Worm (Caenorhabditis elegans) whole organism, early embryonic: Measurements from ENCODE around the gene gpa-4.

Source experiments
- F13C5.2 ChIP-seq: sonication (generic microtip); optimal IDR thresholded peaks from 2 replicates; lab custom pipeline; 2017; ENCODE audit warnings: mild to moderate bottlenecking, missing genetic modification characterization, inconsistent platforms, missing compliant biosample characterization
- ama-1 ChIP-seq: fragments of 150-350 bp; optimal IDR thresholded peaks from 2 replicates; lab custom pipeline; 2014
- ceh-36 ChIP-seq: sonication (generic microtip); optimal IDR thresholded peaks from 2 replicates; lab custom pipeline; 2016; ENCODE audit warnings: missing genetic modification characterization, inconsistent platforms, missing compliant biosample characterization
- ets-7 ChIP-seq: sonication (generic microtip); optimal IDR thresholded peaks from 2 replicates; lab custom pipeline; 2016; ENCODE audit warnings: missing genotype, missing genetic modification characterization, missing compliant biosample characterization
- hmbx-1 ChIP-seq: sonication (generic microtip); optimal IDR thresholded peaks from 2 replicates; lab custom pipeline; 2016; ENCODE audit warnings: mild to moderate bottlenecking, missing genetic modification characterization, missing compliant biosample characterization
- scrt-1 ChIP-seq: fragments of 200-800 bp; sonication (Bioruptor generic); IDR thresholded peaks from 2 replicates; pipeline ENCODE4 v1.3.6; 2022; ENCODE audit warnings: missing genetic modification characterization, missing compliant biosample characterization
- sea-1 ChIP-seq: fragments of 200-800 bp; sonication (Bioruptor generic); conservative IDR thresholded peaks from 2 replicates; pipeline ENCODE4 v1.3.6; 2022; ENCODE audit warnings: missing genetic modification characterization, missing compliant biosample characterization
- tbx-37 ChIP-seq: fragments of 200-800 bp; sonication (Bioruptor generic); conservative IDR thresholded peaks from 2 replicates; pipeline ENCODE4 v1.3.6; 2022; ENCODE audit warnings: missing genetic modification reagents, missing genetic modification characterization, missing compliant biosample characterization
- tra-4 ChIP-seq: sonication (generic microtip); optimal IDR thresholded peaks from 2 replicates; lab custom pipeline; 2017; ENCODE audit warnings: missing genetic modification characterization, missing compliant biosample characterization

- TF ChIP-seq F13C5.2 (tag; lab: Kevin White, UChicago): no peak
- no peak for TF ChIP-seq sea-1 (GFP tag; lab: Robert Waterston, UW)
- no peak for TF ChIP-seq scrt-1 (GFP tag; lab: Robert Waterston, UW)
- TF ChIP-seq ceh-36 (tag; lab: Kevin White, UChicago): no peak
- TF ChIP-seq tra-4: no peak
- TF ChIP-seq ama-1: no peak
- no peak for TF ChIP-seq ets-7
- TF ChIP-seq hmbx-1 (tag; lab: Kevin White, UChicago): no peak
- TF ChIP-seq tbx-37: no peak
Measured at ce11 chrIV:419674-420073, 18.2 kb downstream of the gpa-4 start, which contains the start of gene eri-1.
